Worm (Caenorhabditis elegans) whole organism, L2 larva: ENCODE measurements around the gene cest-17.
A peak's percentile ranks its signal among the peaks of the same experiment; 100 is the strongest.

Source experiments
- C34F6.9 ChIP-seq: fragments of 150-350 bp; optimal IDR thresholded peaks from 2 replicates; lab custom pipeline; 2014; ENCODE audit warnings: missing biosample characterization, missing genetic modification characterization
- F13H6.1 ChIP-seq: sonication (generic microtip); optimal IDR thresholded peaks from 2 replicates; lab custom pipeline; 2016; ENCODE audit warnings: missing genetic modification characterization, missing compliant biosample characterization
- R02D3.7 ChIP-seq: fragments of 150-350 bp; optimal IDR thresholded peaks from 2 replicates; lab custom pipeline; 2014; ENCODE audit warnings: missing biosample characterization, missing genetic modification characterization
- ZK546.5 ChIP-seq: sonication (generic microtip); optimal IDR thresholded peaks from 2 replicates; lab custom pipeline; 2017; ENCODE audit warnings: missing biosample characterization, missing genetic modification characterization
- aly-2 ChIP-seq: fragments of 150-350 bp; optimal IDR thresholded peaks from 2 replicates; lab custom pipeline; 2014; ENCODE audit warnings: missing biosample characterization, missing genetic modification characterization
- ama-1 ChIP-seq: fragments of 150-350 bp; optimal IDR thresholded peaks from 2 replicates; lab custom pipeline; 2018; ENCODE audit warnings: inconsistent platforms
- ceh-82 ChIP-seq: fragments of 150-350 bp; optimal IDR thresholded peaks from 2 replicates; lab custom pipeline; 2014; ENCODE audit warnings: missing biosample characterization, missing genetic modification characterization
- crh-2 ChIP-seq: sonication (generic microtip); optimal IDR thresholded peaks from 2 replicates; lab custom pipeline; 2017; ENCODE audit warnings: missing biosample characterization, missing genetic modification characterization
- dmd-4 ChIP-seq: sonication (generic microtip); optimal IDR thresholded peaks from 2 replicates; lab custom pipeline; 2017; ENCODE audit warnings: missing biosample characterization, missing genetic modification characterization
- elt-1 ChIP-seq: fragments of 150-350 bp; optimal IDR thresholded peaks from 2 replicates; lab custom pipeline; 2014; ENCODE audit warnings: missing biosample characterization, missing genetic modification characterization
- gmeb-1 ChIP-seq: fragments of 150-350 bp; optimal IDR thresholded peaks from 2 replicates; lab custom pipeline; 2014; ENCODE audit warnings: missing biosample characterization, missing genetic modification characterization
- lin-11 ChIP-seq: fragments of 150-350 bp; sonication (generic microtip); optimal IDR thresholded peaks from 2 replicates; lab custom pipeline; 2014; ENCODE audit warnings: missing biosample characterization, missing genetic modification characterization, inconsistent platforms, mixed read lengths
- lin-13 ChIP-seq: fragments of 150-350 bp; optimal IDR thresholded peaks from 2 replicates; lab custom pipeline; 2014; ENCODE audit warnings: missing biosample characterization, missing genetic modification reagents, missing genetic modification characterization
- lin-39 ChIP-seq: fragments of 150-350 bp; optimal IDR thresholded peaks from 2 replicates; lab custom pipeline; 2014; ENCODE audit warnings: missing biosample characterization, missing genetic modification reagents, missing genetic modification characterization
- lsy-2 ChIP-seq, 2 experiments: fragments of 150-350 bp in 1 of 2; sonication (generic microtip) in 1 of 2; optimal IDR thresholded peaks; 2 replicates each; lab custom pipeline; 2014 to 2017; ENCODE audit warnings: missing biosample characterization in 2 of 2, missing genetic modification characterization in 2 of 2
- mab-5 ChIP-seq: fragments of 150-350 bp; optimal IDR thresholded peaks from 2 replicates; lab custom pipeline; 2014; ENCODE audit warnings: missing biosample characterization, missing genetic modification characterization
- mdl-1 ChIP-seq, 2 experiments: fragments of 150-350 bp in 1 of 2; sonication (generic microtip) in 1 of 2; optimal IDR thresholded peaks; 2 replicates each; lab custom pipeline; 2017; ENCODE audit warnings: missing biosample characterization in 2 of 2, missing genetic modification characterization in 2 of 2
- nhr-10 ChIP-seq: sonication (generic microtip); optimal IDR thresholded peaks from 2 replicates; lab custom pipeline; 2017; ENCODE audit warnings: missing biosample characterization, missing genetic modification characterization
- nhr-11 ChIP-seq: fragments of 150-350 bp; optimal IDR thresholded peaks from 2 replicates; lab custom pipeline; 2014; ENCODE audit warnings: missing biosample characterization, missing genetic modification characterization
- nhr-12 ChIP-seq: fragments of 150-350 bp; optimal IDR thresholded peaks from 2 replicates; lab custom pipeline; 2014; ENCODE audit warnings: missing biosample characterization, missing genetic modification characterization
- nhr-129 ChIP-seq: fragments of 150-350 bp; optimal IDR thresholded peaks from 2 replicates; lab custom pipeline; 2014; ENCODE audit warnings: missing biosample characterization, missing genetic modification characterization
- nhr-21 ChIP-seq: fragments of 150-350 bp; optimal IDR thresholded peaks from 2 replicates; lab custom pipeline; 2014; ENCODE audit warnings: missing biosample characterization, missing genetic modification characterization
- nhr-23 ChIP-seq: fragments of 150-350 bp; optimal IDR thresholded peaks from 2 replicates; lab custom pipeline; 2014; ENCODE audit warnings: missing biosample characterization, missing genetic modification reagents, missing genetic modification characterization
- nhr-237 ChIP-seq: fragments of 150-350 bp; optimal IDR thresholded peaks from 2 replicates; lab custom pipeline; 2014; ENCODE audit warnings: missing biosample characterization, missing genetic modification characterization
- nhr-25 ChIP-seq: fragments of 150-350 bp; sonication (generic microtip); optimal IDR thresholded peaks from 3 replicates; lab custom pipeline; 2014; ENCODE audit warnings: missing biosample characterization, missing genetic modification characterization
- nhr-77 ChIP-seq: fragments of 150-350 bp; optimal IDR thresholded peaks from 2 replicates; lab custom pipeline; 2014; ENCODE audit warnings: missing biosample characterization, missing genetic modification characterization
- sem-4 ChIP-seq: fragments of 150-350 bp; optimal IDR thresholded peaks from 2 replicates; lab custom pipeline; 2014; ENCODE audit warnings: missing biosample characterization, missing genetic modification reagents, missing genetic modification characterization
- skn-1 ChIP-seq: sonication (generic microtip); optimal IDR thresholded peaks from 2 replicates; lab custom pipeline; 2017; ENCODE audit warnings: missing biosample characterization, missing genetic modification characterization
- sma-3 ChIP-seq: sonication (generic microtip); optimal IDR thresholded peaks from 2 replicates; lab custom pipeline; 2016; ENCODE audit warnings: missing genetic modification reagents, missing genetic modification characterization, missing compliant biosample characterization
- sma-9 ChIP-seq, 2 experiments: fragments of 150-350 bp in 1 of 2; sonication (generic microtip) in 1 of 2; optimal IDR thresholded peaks; 2 replicates each; lab custom pipeline; 2014 to 2016; ENCODE audit warnings: missing genetic modification characterization in 2 of 2, mild to moderate bottlenecking in 1 of 2, missing biosample characterization in 1 of 2, missing compliant biosample characterization in 1 of 2, missing genetic modification reagents in 1 of 2, moderate library complexity in 1 of 2
- unc-39 ChIP-seq: fragments of 150-350 bp; optimal IDR thresholded peaks from 2 replicates; lab custom pipeline; 2014; ENCODE audit warnings: missing biosample characterization, missing genetic modification characterization
- unc-55 ChIP-seq: fragments of 150-350 bp; sonication (generic microtip); optimal IDR thresholded peaks from 3 replicates; lab custom pipeline; 2014; ENCODE audit warnings: missing biosample characterization, missing genetic modification reagents, missing genetic modification characterization
- unc-62 ChIP-seq: fragments of 150-350 bp; optimal IDR thresholded peaks from 2 replicates; lab custom pipeline; 2014; ENCODE audit warnings: missing biosample characterization, missing genetic modification reagents, missing genetic modification characterization
- zag-1 ChIP-seq: fragments of 150-350 bp; optimal IDR thresholded peaks from 2 replicates; lab custom pipeline; 2014; ENCODE audit warnings: missing biosample characterization, missing genetic modification characterization
- ztf-1 ChIP-seq: fragments of 200-800 bp; sonication (Bioruptor generic); conservative IDR thresholded peaks from 2 replicates; pipeline ENCODE4 v1.3.6; 2022; ENCODE audit warnings: missing genetic modification characterization, missing compliant biosample characterization
- ztf-11 ChIP-seq: sonication (generic microtip); optimal IDR thresholded peaks from 2 replicates; lab custom pipeline; 2017; ENCODE audit warnings: missing biosample characterization, missing genetic modification characterization
- ztf-4 ChIP-seq: fragments of 150-350 bp; optimal IDR thresholded peaks from 2 replicates; lab custom pipeline; 2014; ENCODE audit warnings: missing biosample characterization, missing genetic modification characterization

The cest-17 gene

ce11 chrV:8168219-8168962 lies 34.7 kb upstream of the cest-17 start, which contains the start of gene F20D6.8:
Gene F20D6.8 (minus strand): TSS chrV:8168269.
- TF ChIP-seq dmd-4 (tag; lab: Kevin White, UChicago) (no peak), skn-1 (tag; lab: Kevin White, UChicago) (no peak)

DNA sequence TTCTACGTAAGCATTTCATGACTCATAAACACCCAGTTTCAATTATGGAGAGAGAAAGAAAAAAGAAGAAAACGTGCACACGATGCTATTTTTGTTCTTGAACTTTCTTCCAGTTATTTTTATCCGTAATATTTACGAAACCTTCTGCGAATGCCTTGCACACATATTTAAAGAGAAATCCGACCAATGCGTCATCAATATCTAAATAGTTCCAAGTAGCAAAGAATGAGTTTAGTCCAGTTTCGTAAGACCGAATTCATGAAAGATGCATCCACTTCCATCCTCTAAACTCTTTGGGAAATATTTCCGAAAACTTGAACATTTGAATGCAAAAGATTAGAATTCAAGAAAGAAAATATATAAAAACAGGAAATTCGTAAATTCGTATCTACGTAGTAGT lies 34.0 kb upstream of the cest-17 start:
- TF ChIP-seq unc-55 (GFP tag; lab: Kevin White, UChicago) (peak; percentile 56), gmeb-1 (tag; lab: Kevin White, UChicago) (no peak)
- TF ChIP-seq, all 48 proteins: peak for 1

DNA sequence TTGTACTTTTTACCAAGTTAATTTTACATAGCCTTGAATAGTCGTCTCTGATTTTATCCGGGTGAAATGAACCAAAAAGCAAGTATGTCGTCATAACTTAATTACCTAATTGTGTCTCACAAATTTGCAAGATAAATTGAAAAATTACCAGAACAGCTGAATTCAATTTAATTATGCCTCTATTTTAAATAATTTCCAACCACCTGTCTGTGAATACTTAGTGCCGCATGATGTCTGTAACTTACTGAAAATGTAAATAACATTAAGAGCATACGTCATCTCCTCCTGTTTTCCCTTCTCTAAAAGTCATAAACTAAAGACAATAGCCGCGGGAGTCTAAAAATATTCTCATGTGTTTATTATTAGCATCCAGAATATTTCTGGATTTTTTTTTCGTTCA lies 32.8 kb upstream of the cest-17 start:
- TF ChIP-seq lin-11: no peak
- TF ChIP-seq nhr-25 (tag; lab: Kevin White, UChicago): no peak
- TF ChIP-seq nhr-11 (tag; lab: Kevin White, UChicago): no peak
- no peak for TF ChIP-seq ama-1
- no peak for TF ChIP-seq nhr-77 (tag; lab: Kevin White, UChicago)
- no peak for TF ChIP-seq ZK546.5 (tag; lab: Kevin White, UChicago)
- no peak for TF ChIP-seq F13H6.1
- no peak for TF ChIP-seq sma-9 (GFP tag; optimal IDR thresholded peaks at IDR 0.05; lab: Kevin White, UChicago)
- no peak for TF ChIP-seq sma-9 (tag; optimal IDR thresholded peaks at IDR 0.05; lab: Kevin White, UChicago)
- TF ChIP-seq sma-3: no peak
- TF ChIP-seq aly-2: no peak
- no peak for TF ChIP-seq nhr-21 (tag; lab: Kevin White, UChicago)
- no peak for TF ChIP-seq nhr-237 (tag; lab: Kevin White, UChicago)
- TF ChIP-seq ztf-11 (tag; lab: Kevin White, UChicago): no peak
- no peak for TF ChIP-seq sem-4 (tag; lab: Kevin White, UChicago)
- TF ChIP-seq mdl-1 (tag; optimal IDR thresholded peaks at IDR 0.05; lab: Kevin White, UChicago): no peak
- TF ChIP-seq, all 48 proteins: peak for 0

DNA sequence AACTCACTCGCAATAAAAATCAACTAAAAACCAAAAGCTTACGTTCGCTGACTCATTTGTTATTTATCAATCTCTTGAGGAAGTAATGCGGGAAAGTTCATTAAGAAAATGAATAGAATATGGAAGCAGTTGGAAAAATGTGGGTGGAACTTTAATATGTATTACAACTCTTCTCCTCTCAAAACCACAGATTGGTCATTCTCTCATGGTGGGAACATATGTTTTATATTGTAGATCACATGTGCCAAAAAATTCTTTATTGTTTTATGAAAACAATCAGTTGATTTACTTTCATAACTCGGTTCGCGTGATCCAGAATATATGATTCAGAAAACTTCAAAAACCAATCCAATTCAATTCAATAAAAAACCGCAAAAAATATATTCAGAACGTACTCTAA lies 31.4 kb upstream of the cest-17 start:
- TF ChIP-seq lin-39: no peak
- TF ChIP-seq unc-55 (GFP tag; lab: Kevin White, UChicago): peak; percentile 42
- TF ChIP-seq sma-3: no peak
- no peak for TF ChIP-seq sma-9 (GFP tag; optimal IDR thresholded peaks at IDR 0.05; lab: Kevin White, UChicago)
- no peak for TF ChIP-seq sma-9 (tag; optimal IDR thresholded peaks at IDR 0.05; lab: Kevin White, UChicago)

DNA sequence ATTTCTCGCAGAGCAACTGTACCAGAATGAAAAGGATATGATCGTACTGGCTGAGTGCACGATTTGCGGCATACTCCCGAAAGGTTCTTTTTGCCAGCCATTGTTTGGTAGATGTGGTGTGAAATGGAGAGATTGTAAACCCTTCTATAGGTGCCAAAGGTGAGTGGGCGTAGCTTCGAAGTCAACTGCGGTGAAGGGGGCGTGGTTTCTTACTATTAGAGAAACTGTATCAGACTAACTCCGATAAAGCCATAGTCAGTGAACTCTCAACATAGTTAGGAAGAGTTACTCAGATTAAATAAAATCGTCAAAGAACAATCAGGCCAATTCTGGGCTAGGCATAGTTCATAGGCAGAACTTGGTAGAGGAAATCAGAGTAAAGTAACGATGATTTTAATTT lies 25.8 kb upstream of the cest-17 start, which contains the start of gene F20D6.9:
F20D6.9 (minus strand) TSS at position 101 of the 400 bp plus-strand sequence.
- TF ChIP-seq nhr-11 (tag; lab: Kevin White, UChicago) (no peak), nhr-23 (tag; lab: Kevin White, UChicago) (no peak), mdl-1 (tag; optimal IDR thresholded peaks at IDR 0.05; lab: Kevin White, UChicago) (no peak), zag-1 (tag; lab: Kevin White, UChicago) (no peak), skn-1 (tag; lab: Kevin White, UChicago) (no peak), ztf-11 (tag; lab: Kevin White, UChicago) (no peak), lin-13 (GFP tag; lab: Kevin White, UChicago) (no peak), crh-2 (tag; lab: Kevin White, UChicago) (no peak), gmeb-1 (tag; lab: Kevin White, UChicago) (no peak), aly-2 (no peak), unc-62 (GFP tag; lab: Kevin White, UChicago) (no peak), unc-39 (tag; lab: Kevin White, UChicago) (no peak), F13H6.1 (no peak), sma-9 (GFP tag; optimal IDR thresholded peaks at IDR 0.05; lab: Kevin White, UChicago) (no peak), sma-9 (tag; optimal IDR thresholded peaks at IDR 0.05; lab: Kevin White, UChicago) (no peak), ztf-1 (GFP tag; lab: Robert Waterston, UW) (no peak), ama-1 (no peak), C34F6.9 (tag; lab: Kevin White, UChicago) (no peak), elt-1 (no peak), lsy-2 (tag; optimal IDR thresholded peaks at IDR 0.05; lab: Kevin White, UChicago) (no peak)

DNA sequence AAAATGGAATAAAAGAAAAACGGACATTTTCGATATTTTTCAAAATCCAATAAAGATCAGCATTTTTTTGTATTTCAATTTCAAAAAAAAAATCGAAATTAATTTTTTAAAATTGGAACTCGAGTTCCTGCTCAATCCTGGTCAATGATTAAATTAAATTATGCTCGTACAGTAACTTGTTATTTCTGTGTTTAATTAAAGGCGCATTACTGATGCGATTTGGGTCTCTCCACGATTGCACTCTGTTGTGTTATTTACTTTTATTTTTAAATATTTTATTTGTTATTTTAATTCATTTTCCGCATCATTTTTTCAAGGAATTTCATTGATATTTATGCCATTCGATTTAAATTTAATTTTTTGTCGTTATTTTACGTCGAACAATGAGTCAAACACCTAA lies 24.9 kb upstream of the cest-17 start:
- TF ChIP-seq sma-3 (no peak), elt-1 (no peak), F13H6.1 (no peak), unc-62 (GFP tag; lab: Kevin White, UChicago) (no peak), mab-5 (tag; lab: Kevin White, UChicago) (no peak), ZK546.5 (tag; lab: Kevin White, UChicago) (no peak), ceh-82 (no peak), nhr-12 (tag; lab: Kevin White, UChicago) (no peak), aly-2 (no peak), unc-55 (GFP tag; lab: Kevin White, UChicago) (no peak), nhr-23 (tag; lab: Kevin White, UChicago) (no peak), R02D3.7 (tag; lab: Kevin White, UChicago) (no peak), nhr-10 (no peak), lin-39 (no peak), ztf-4 (tag; lab: Kevin White, UChicago) (no peak), nhr-129 (tag; lab: Kevin White, UChicago) (no peak), ztf-1 (GFP tag; lab: Robert Waterston, UW) (no peak), skn-1 (tag; lab: Kevin White, UChicago) (no peak), C34F6.9 (tag; lab: Kevin White, UChicago) (no peak)
